Worm (Caenorhabditis elegans) whole organism, L1 larva: ENCODE results near the gene nhr-258.

Source experiments
- C04F5.9 ChIP-seq: sonication (generic microtip); optimal IDR thresholded peaks from 2 replicates; lab custom pipeline; 2016; ENCODE audit warnings: missing genetic modification characterization, missing compliant biosample characterization
- C16A3.4 ChIP-seq: fragments of 150-350 bp; optimal IDR thresholded peaks from 2 replicates; lab custom pipeline; 2014; ENCODE audit warnings: missing biosample characterization, missing genetic modification characterization
- C34B4.2 ChIP-seq: sonication (generic microtip); optimal IDR thresholded peaks from 2 replicates; lab custom pipeline; 2017; ENCODE audit warnings: mild to moderate bottlenecking, missing genetic modification characterization, missing compliant biosample characterization
- F16B12.6 ChIP-seq: fragments of 150-350 bp; optimal IDR thresholded peaks from 2 replicates; lab custom pipeline; 2014; ENCODE audit warnings: missing biosample characterization, missing genetic modification characterization
- Y116A8C.19 ChIP-seq: sonication (generic microtip); optimal IDR thresholded peaks from 2 replicates; lab custom pipeline; 2016; ENCODE audit warnings: missing compliant biosample characterization, missing genetic modification characterization, borderline replicate concordance
- alr-1 ChIP-seq: fragments of 200-800 bp; sonication (Bioruptor generic); optimal IDR thresholded peaks from 2 replicates; lab custom pipeline; 2018; ENCODE audit warnings: borderline replicate concordance, mild to moderate bottlenecking, missing genetic modification characterization, missing compliant biosample characterization
- blmp-1 ChIP-seq: fragments of 150-350 bp; optimal IDR thresholded peaks from 2 replicates; lab custom pipeline; 2014; ENCODE audit warnings: missing biosample characterization, missing genetic modification characterization
- ceh-8 ChIP-seq: fragments of 200-800 bp; sonication (Bioruptor generic); optimal IDR thresholded peaks from 2 replicates; lab custom pipeline; 2018; ENCODE audit warnings: mild to moderate bottlenecking, missing genetic modification characterization, moderate library complexity, missing compliant biosample characterization
- dpl-1 ChIP-seq, 3 experiments: fragments of 150-350 bp in 2 of 3; sonication (generic microtip) in 1 of 3; optimal IDR thresholded peaks; 2 replicates each; lab custom pipeline; 2014 to 2017; ENCODE audit warnings: missing biosample characterization in 3 of 3, missing genetic modification characterization in 3 of 3, missing genetic modification reagents in 3 of 3
- dsc-1 ChIP-seq: sonication (generic microtip); optimal IDR thresholded peaks from 2 replicates; lab custom pipeline; 2016; ENCODE audit warnings: mild to moderate bottlenecking, missing genetic modification characterization, missing compliant biosample characterization
- efl-1 ChIP-seq, 4 experiments: fragments of 150-350 bp; optimal IDR thresholded peaks in 3 of 4; peaks in 1 of 4; 1 replicate in 1 of 4; 2 replicates in 3 of 4; lab custom pipeline; 2014; ENCODE audit warnings: missing biosample characterization in 2 of 4, missing genetic modification characterization in 2 of 4, missing genetic modification reagents in 2 of 4
- egl-27 ChIP-seq, 2 experiments: fragments of 150-350 bp in 1 of 2; sonication (generic microtip); optimal IDR thresholded peaks; 3 replicates each; lab custom pipeline; 2017 to 2018; ENCODE audit warnings: missing biosample characterization in 2 of 2, missing genetic modification characterization in 2 of 2, missing genetic modification reagents in 2 of 2
- elt-3 ChIP-seq, 6 experiments: fragments of 150-350 bp in 1 of 6; sonication (generic microtip); optimal IDR thresholded peaks; 2 replicates each; lab custom pipeline; 2017 to 2018; ENCODE audit warnings: missing biosample characterization in 6 of 6, missing genetic modification characterization in 6 of 6, inconsistent platforms in 1 of 6
- fkh-4 ChIP-seq: sonication (generic microtip); optimal IDR thresholded peaks from 2 replicates; lab custom pipeline; 2016; ENCODE audit warnings: missing compliant biosample characterization, missing genetic modification characterization, borderline replicate concordance
- fkh-8 ChIP-seq: sonication (generic microtip); optimal IDR thresholded peaks from 2 replicates; lab custom pipeline; 2016; ENCODE audit warnings: mild to moderate bottlenecking, missing genetic modification characterization, missing compliant biosample characterization
- grh-1 ChIP-seq: fragments of 200-800 bp; sonication (Bioruptor generic); IDR thresholded peaks from 2 replicates; pipeline ENCODE4 v1.3.6; 2022; ENCODE audit warnings: missing genetic modification reagents, missing genetic modification characterization, missing compliant biosample characterization
- hlh-4 ChIP-seq: sonication (generic microtip); optimal IDR thresholded peaks from 2 replicates; lab custom pipeline; 2016; ENCODE audit warnings: mild to moderate bottlenecking, missing genetic modification characterization, missing compliant biosample characterization
- irx-1 ChIP-seq: sonication (generic microtip); optimal IDR thresholded peaks from 2 replicates; lab custom pipeline; 2016; ENCODE audit warnings: missing genetic modification characterization, missing compliant biosample characterization
- isw-1 ChIP-seq: fragments of 200-800 bp; sonication (Bioruptor generic); IDR thresholded peaks from 2 replicates; pipeline ENCODE4 v1.3.6; 2022; ENCODE audit warnings: missing genetic modification characterization, missing compliant biosample characterization
- lin-13 ChIP-seq: fragments of 150-350 bp; optimal IDR thresholded peaks from 2 replicates; lab custom pipeline; 2014; ENCODE audit warnings: missing biosample characterization, missing genetic modification reagents, missing genetic modification characterization
- lin-14 ChIP-seq: fragments of 200-800 bp; sonication (Bioruptor generic); optimal IDR thresholded peaks from 2 replicates; lab custom pipeline; 2018; ENCODE audit warnings: mild to moderate bottlenecking, missing genetic modification characterization, moderate library complexity, missing compliant biosample characterization
- lin-15B ChIP-seq: fragments of 150-350 bp; sonication (generic microtip); optimal IDR thresholded peaks from 3 replicates; lab custom pipeline; 2014; ENCODE audit warnings: missing biosample characterization, missing genetic modification characterization
- mef-2 ChIP-seq: fragments of 150-350 bp; optimal IDR thresholded peaks from 2 replicates; lab custom pipeline; 2014; ENCODE audit warnings: missing biosample characterization, missing genetic modification characterization
- nhr-11 ChIP-seq: fragments of 150-350 bp; optimal IDR thresholded peaks from 2 replicates; lab custom pipeline; 2014; ENCODE audit warnings: missing biosample characterization, missing genetic modification characterization
- nhr-19 ChIP-seq: fragments of 200-800 bp; sonication (Bioruptor generic); conservative IDR thresholded peaks from 2 replicates; pipeline ENCODE4 v1.3.6; 2022; ENCODE audit warnings: missing genetic modification characterization, missing compliant biosample characterization
- nhr-20 ChIP-seq: sonication (generic microtip); optimal IDR thresholded peaks from 2 replicates; lab custom pipeline; 2016; ENCODE audit warnings: mild to moderate bottlenecking, missing genetic modification characterization, missing compliant biosample characterization
- nhr-237 ChIP-seq: fragments of 150-350 bp; optimal IDR thresholded peaks from 2 replicates; lab custom pipeline; 2014; ENCODE audit warnings: missing biosample characterization, missing genetic modification characterization
- nhr-71 ChIP-seq: sonication (generic microtip); optimal IDR thresholded peaks from 2 replicates; lab custom pipeline; 2016; ENCODE audit warnings: mild to moderate bottlenecking, missing genetic modification characterization, moderate library complexity, missing compliant biosample characterization
- nhr-77 ChIP-seq: fragments of 150-350 bp; optimal IDR thresholded peaks from 2 replicates; lab custom pipeline; 2014; ENCODE audit warnings: missing biosample characterization, missing genetic modification characterization
- nhr-84 ChIP-seq: sonication (generic microtip); optimal IDR thresholded peaks from 2 replicates; lab custom pipeline; 2017; ENCODE audit warnings: missing biosample characterization, missing genetic modification characterization
- nhr-85 ChIP-seq: sonication (generic microtip); peaks from one replicate; lab custom pipeline; 2016; ENCODE audit warnings: missing genetic modification characterization, inconsistent platforms, missing compliant biosample characterization
- nhr-90 ChIP-seq: sonication (generic microtip); optimal IDR thresholded peaks from 2 replicates; lab custom pipeline; 2016; ENCODE audit warnings: mild to moderate bottlenecking, missing genetic modification characterization, missing compliant biosample characterization; ENCODE audit not compliant: poor library complexity
- pag-3 ChIP-seq: sonication (generic microtip); optimal IDR thresholded peaks from 2 replicates; lab custom pipeline; 2017; ENCODE audit warnings: missing genetic modification characterization, mild to moderate bottlenecking, missing compliant biosample characterization, antibody characterized with exemption, borderline replicate concordance; ENCODE audit not compliant: insufficient read depth
- pax-3 ChIP-seq: fragments of 200-800 bp; sonication (Bioruptor generic); optimal IDR thresholded peaks from 2 replicates; lab custom pipeline; 2018; ENCODE audit warnings: mild to moderate bottlenecking, missing genetic modification characterization, moderate library complexity, missing compliant biosample characterization
- snpc-4 ChIP-seq: fragments of 150-350 bp; optimal IDR thresholded peaks from 2 replicates; lab custom pipeline; 2014; ENCODE audit warnings: missing biosample characterization, missing genetic modification characterization
- snu-23 ChIP-seq: sonication (generic microtip); optimal IDR thresholded peaks from 2 replicates; lab custom pipeline; 2016; ENCODE audit warnings: missing genetic modification characterization, missing compliant biosample characterization
- tbx-2 ChIP-seq: sonication (generic microtip); optimal IDR thresholded peaks from 2 replicates; lab custom pipeline; 2016; ENCODE audit warnings: missing genetic modification characterization, missing compliant biosample characterization
- tlp-1 ChIP-seq: fragments of 150-350 bp; optimal IDR thresholded peaks from 2 replicates; lab custom pipeline; 2014; ENCODE audit warnings: missing biosample characterization, missing genetic modification characterization
- unc-62 ChIP-seq: fragments of 150-350 bp; optimal IDR thresholded peaks from 2 replicates; lab custom pipeline; 2014; ENCODE audit warnings: missing biosample characterization, missing genetic modification reagents, missing genetic modification characterization
- xbp-1 ChIP-seq: sonication (generic microtip); optimal IDR thresholded peaks from 2 replicates; lab custom pipeline; 2016; ENCODE audit warnings: missing genetic modification characterization, missing compliant biosample characterization
- zag-1 ChIP-seq: fragments of 150-350 bp; optimal IDR thresholded peaks from 2 replicates; lab custom pipeline; 2014; ENCODE audit warnings: missing biosample characterization, missing genetic modification characterization
- ztf-11 ChIP-seq, 2 experiments: sonication (generic microtip); optimal IDR thresholded peaks; 2 replicates each; lab custom pipeline; 2016 to 2017; ENCODE audit warnings: missing genetic modification characterization in 2 of 2, missing biosample characterization in 1 of 2, missing compliant biosample characterization in 1 of 2

Gene nhr-258

ce11 chrIV:8042897-8043296, 1.8 kb upstream of the nhr-258 start:
- no peak for TF ChIP-seq tlp-1 (tag; lab: Kevin White, UChicago)
- no peak for TF ChIP-seq lin-13 (GFP tag; lab: Kevin White, UChicago)
- TF ChIP-seq nhr-71: peak; percentile 2
- TF ChIP-seq elt-3 (tag; optimal IDR thresholded peaks at IDR 0.05; lab: Kevin White, UChicago): peak in 2 of 6 experiments; percentile 23 to 72
- peak; percentile 48 for TF ChIP-seq blmp-1 (tag; lab: Kevin White, UChicago)
- no peak for TF ChIP-seq Y116A8C.19 (tag; lab: Kevin White, UChicago)
- TF ChIP-seq egl-27 (tag; optimal IDR thresholded peaks at IDR 0.05; lab: Kevin White, UChicago): no peak
- TF ChIP-seq nhr-85 (tag; lab: Kevin White, UChicago): peak; percentile 56
- no peak for TF ChIP-seq tbx-2 (tag; lab: Kevin White, UChicago)
- TF ChIP-seq ztf-11 (tag; optimal IDR thresholded peaks at IDR 0.05; lab: Kevin White, UChicago): no peak
- TF ChIP-seq, all 84 proteins: peak for 4

- TF ChIP-seq nhr-11 (tag; lab: Kevin White, UChicago) (no peak), dsc-1 (no peak), elt-3 (tag; optimal IDR thresholded peaks at IDR 0.05; lab: Kevin White, UChicago) (peak in 1 of 6 experiments; percentile 15), blmp-1 (tag; lab: Kevin White, UChicago) (no peak), fkh-8 (tag; lab: Kevin White, UChicago) (no peak), grh-1 (0 out of 2 replicates have a peak, but pooled peaks have one; percentile 12), mef-2 (no peak), C34B4.2 (tag; lab: Kevin White, UChicago) (no peak), nhr-85 (tag; lab: Kevin White, UChicago) (peak; percentile 86), snu-23 (GFP tag; lab: Kevin White, UChicago) (peak; percentile 22), fkh-4 (tag; lab: Kevin White, UChicago) (no peak), snpc-4 (tag; lab: Kevin White, UChicago) (no peak), nhr-20 (peak; percentile 41), nhr-19 (GFP tag; lab: Robert Waterston, UW) (no peak), nhr-77 (tag; lab: Kevin White, UChicago) (no peak), nhr-71 (peak; percentile 44), lin-15B (no peak), C16A3.4 (tag; lab: Kevin White, UChicago) (no peak), hlh-4 (tag; lab: Kevin White, UChicago) (no peak), nhr-84 (tag; lab: Kevin White, UChicago) (no peak), egl-27 (tag; optimal IDR thresholded peaks at IDR 0.05; lab: Kevin White, UChicago) (no peak)
Observed at ce11 chrIV:8043722-8044121, 1.0 kb upstream of the nhr-258 start.

- TF ChIP-seq lin-13 (GFP tag; lab: Kevin White, UChicago) (no peak), alr-1 (tag; lab: Kevin White, UChicago) (no peak), unc-62 (GFP tag; lab: Kevin White, UChicago) (no peak), elt-3 (tag; optimal IDR thresholded peaks at IDR 0.05; lab: Kevin White, UChicago) (no peak), irx-1 (tag; lab: Kevin White, UChicago) (no peak), nhr-237 (no peak), nhr-71 (no peak), nhr-85 (tag; lab: Kevin White, UChicago) (no peak), dsc-1 (no peak), isw-1 (GFP tag; lab: Robert Waterston, UW) (no peak), xbp-1 (no peak), pag-3 (tag; lab: Kevin White, UChicago) (no peak), efl-1 (optimal IDR thresholded peaks at IDR 0.05; lab: Kevin White, UChicago) (no peak), efl-1 (GFP tag; optimal IDR thresholded peaks at IDR 0.05 in 1 of 2; lab: Kevin White, UChicago) (no peak), F16B12.6 (tag; lab: Kevin White, UChicago) (no peak)
- TF ChIP-seq, all 84 proteins: peak for 0
Observed at ce11 chrIV:8048083-8048482, 3.3 kb downstream of the nhr-258 start.

- TF ChIP-seq pax-3 (tag; lab: Kevin White, UChicago): no peak
- TF ChIP-seq zag-1 (tag; lab: Kevin White, UChicago): no peak
- TF ChIP-seq ceh-8 (GFP tag; lab: Kevin White, UChicago): no peak
- TF ChIP-seq C04F5.9 (tag; lab: Kevin White, UChicago): no peak
- no peak for TF ChIP-seq nhr-90 (tag; lab: Kevin White, UChicago)
- no peak for TF ChIP-seq dpl-1 (GFP tag; optimal IDR thresholded peaks at IDR 0.05; lab: Kevin White, UChicago)
- peak; percentile 61 for TF ChIP-seq lin-14 (GFP tag; lab: Kevin White, UChicago)
Observed at ce11 chrIV:8052694-8053093, 8.0 kb downstream of the nhr-258 start.
